Fruit fly (Drosophila melanogaster) whole organism, embryonic: ENCODE results near the gene CG10510.

Experiments used
- Abd-B ChIP-seq: fragments of 200-800 bp; sonication (Bioruptor generic); optimal IDR thresholded peaks from 2 replicates; lab custom pipeline; 2018; ENCODE audit warnings: missing biosample characterization, mild to moderate bottlenecking, missing genetic modification characterization, moderate library complexity
- Awh ChIP-seq: fragments of 200-800 bp; sonication (Bioruptor generic); IDR thresholded peaks from 2 replicates; pipeline ENCODE4, ENCODE4 v1.3.6; 2022; ENCODE audit warnings: missing biosample characterization, missing genetic modification characterization
- Bdp1 ChIP-seq: fragments of 200-800 bp; sonication (Bioruptor generic); optimal IDR thresholded peaks from 3 replicates; lab custom pipeline; 2016; ENCODE audit warnings: missing biosample characterization, missing genetic modification characterization
- CG10543 ChIP-seq: fragments of 200-800 bp; sonication (Bioruptor generic); optimal IDR thresholded peaks from 3 replicates; lab custom pipeline; 2017; ENCODE audit warnings: missing biosample characterization, mild to moderate bottlenecking, missing genetic modification characterization, moderate library complexity
- CG13424 ChIP-seq: fragments of 200-800 bp; sonication (Bioruptor generic); optimal IDR thresholded peaks from 2 replicates; lab custom pipeline; 2019; ENCODE audit warnings: missing biosample characterization, mild to moderate bottlenecking, missing genetic modification characterization, moderate library complexity
- CG13775 ChIP-seq: fragments of 200-800 bp; sonication (Bioruptor generic); optimal IDR thresholded peaks from 3 replicates; lab custom pipeline; 2017; ENCODE audit warnings: missing biosample characterization, mild to moderate bottlenecking, missing genetic modification characterization
- CG14050 ChIP-seq: fragments of 200-800 bp; sonication (Bioruptor generic); IDR thresholded peaks from 3 replicates; pipeline ENCODE4 v1.3.6; 2022; ENCODE audit warnings: missing biosample characterization, missing genetic modification characterization
- CG15011 ChIP-seq: fragments of 200-800 bp; sonication (Bioruptor generic); optimal IDR thresholded peaks from 3 replicates; lab custom pipeline; 2018; ENCODE audit warnings: missing biosample characterization, mild to moderate bottlenecking, missing genetic modification characterization
- CG15601 ChIP-seq: fragments of 200-800 bp; sonication (Bioruptor generic); optimal IDR thresholded peaks from 3 replicates; lab custom pipeline; 2019; ENCODE audit warnings: missing biosample characterization, mild to moderate bottlenecking, missing genetic modification characterization, moderate library complexity
- CG15696 ChIP-seq: fragments of 200-800 bp; sonication (Bioruptor generic); optimal IDR thresholded peaks from 2 replicates; lab custom pipeline; 2019; ENCODE audit warnings: missing biosample characterization, mild to moderate bottlenecking, missing genetic modification characterization, moderate library complexity
- CG1602 ChIP-seq: fragments of 200-800 bp; sonication (Bioruptor generic); optimal IDR thresholded peaks from 3 replicates; lab custom pipeline; 2016; ENCODE audit warnings: missing biosample characterization, missing genetic modification characterization
- CG17361 ChIP-seq: fragments of 200-800 bp; sonication (Bioruptor generic); IDR thresholded peaks from 3 replicates; pipeline ENCODE4 v1.3.6; 2022; ENCODE audit warnings: missing biosample characterization, missing genetic modification characterization
- CG18764 ChIP-seq: fragments of 200-800 bp; sonication (Bioruptor generic); optimal IDR thresholded peaks from 3 replicates; lab custom pipeline; 2016; ENCODE audit warnings: missing biosample characterization, missing genetic modification characterization
- CG30403 ChIP-seq: fragments of 200-800 bp; sonication (Bioruptor generic); optimal IDR thresholded peaks from 3 replicates; lab custom pipeline; 2016; ENCODE audit warnings: missing biosample characterization, missing genetic modification characterization
- CG31224 ChIP-seq: fragments of 200-800 bp; sonication (Bioruptor generic); IDR thresholded peaks from 2 replicates; pipeline ENCODE4 v1.3.6; 2022; ENCODE audit warnings: missing biosample characterization, missing genetic modification characterization
- CG3163 ChIP-seq: fragments of 200-800 bp; sonication (Bioruptor generic); optimal IDR thresholded peaks from 3 replicates; lab custom pipeline; 2016; ENCODE audit warnings: missing biosample characterization, missing genetic modification characterization
- CG3847 ChIP-seq: fragments of 200-800 bp; sonication (Bioruptor generic); IDR thresholded peaks from 2 replicates; pipeline ENCODE4 v1.3.6; 2022; ENCODE audit warnings: missing biosample characterization, missing genetic modification characterization
- CG4404 ChIP-seq: fragments of 200-800 bp; sonication (Bioruptor generic); IDR thresholded peaks from 2 replicates; pipeline ENCODE4 v1.3.6; 2022; ENCODE audit warnings: missing biosample characterization, missing genetic modification characterization
- CG5245 ChIP-seq: fragments of 200-800 bp; sonication (Bioruptor generic); optimal IDR thresholded peaks from 3 replicates; lab custom pipeline; 2016; ENCODE audit warnings: missing biosample characterization, missing genetic modification characterization
- CG6272 ChIP-seq: fragments of 200-800 bp; sonication (Bioruptor generic); IDR thresholded peaks from 2 replicates; pipeline ENCODE4 v1.3.6; 2022; ENCODE audit warnings: missing biosample characterization, missing genetic modification characterization
- CG7745 ChIP-seq: fragments of 200-800 bp; sonication (Bioruptor generic); optimal IDR thresholded peaks from 2 replicates; lab custom pipeline; 2018; ENCODE audit warnings: missing biosample characterization, mild to moderate bottlenecking, missing genetic modification characterization, moderate library complexity
- CG8281 ChIP-seq: fragments of 200-800 bp; sonication (Bioruptor generic); optimal IDR thresholded peaks from 2 replicates; lab custom pipeline; 2018; ENCODE audit warnings: missing biosample characterization, mild to moderate bottlenecking, missing genetic modification characterization, moderate library complexity
- CG8478 ChIP-seq: fragments of >200 bp; optimal IDR thresholded peaks from 2 replicates; lab custom pipeline; 2018
- CG9876 ChIP-seq: fragments of 200-800 bp; sonication (Bioruptor generic); optimal IDR thresholded peaks from 2 replicates; lab custom pipeline; 2016; ENCODE audit warnings: missing biosample characterization, missing genetic modification characterization
- CTCF ChIP-seq: fragments of 200-800 bp; sonication (Bioruptor generic); optimal IDR thresholded peaks from 2 replicates; lab custom pipeline; 2017; ENCODE audit warnings: missing biosample characterization, mild to moderate bottlenecking, missing genetic modification characterization, moderate library complexity
- Drgx ChIP-seq: fragments of 200-800 bp; sonication (Bioruptor generic); IDR thresholded peaks from 2 replicates; pipeline ENCODE4 v1.3.6; 2022; ENCODE audit warnings: missing biosample characterization, missing genetic modification characterization
- Gsc ChIP-seq: fragments of 200-800 bp; sonication (Bioruptor generic); IDR thresholded peaks from 2 replicates; pipeline ENCODE4 v1.3.6; 2022; ENCODE audit warnings: missing biosample characterization, missing genetic modification characterization
- HHEX ChIP-seq: fragments of 200-800 bp; sonication (Bioruptor generic); optimal IDR thresholded peaks from 3 replicates; lab custom pipeline; 2017; ENCODE audit warnings: missing biosample characterization, mild to moderate bottlenecking, missing genetic modification characterization, missing genetic modification reagents
- HLH54F ChIP-seq: fragments of 200-800 bp; sonication (Bioruptor generic); optimal IDR thresholded peaks from 3 replicates; lab custom pipeline; 2016; ENCODE audit warnings: missing biosample characterization, missing genetic modification characterization
- Lhr ChIP-seq: fragments of 200-800 bp; sonication (Bioruptor generic); optimal IDR thresholded peaks from 3 replicates; lab custom pipeline; 2017; ENCODE audit warnings: mild to moderate bottlenecking, missing biosample characterization, missing genetic modification reagents, missing genetic modification characterization
- Lim3 ChIP-seq: fragments of 200-800 bp; sonication (Bioruptor generic); IDR thresholded peaks from 2 replicates; pipeline ENCODE4 v1.3.6; 2022; ENCODE audit warnings: missing biosample characterization, missing genetic modification characterization
- Mrtf ChIP-seq: fragments of 200-800 bp; sonication (Bioruptor generic); IDR thresholded peaks from 3 replicates; pipeline ENCODE4 v1.3.6; 2022; ENCODE audit warnings: missing biosample characterization, missing genetic modification characterization
- Neu2 ChIP-seq: fragments of 200-800 bp; sonication (Bioruptor generic); optimal IDR thresholded peaks from 3 replicates; lab custom pipeline; 2016; ENCODE audit warnings: missing biosample characterization, missing genetic modification characterization, borderline replicate concordance
- PHDP ChIP-seq: fragments of 200-800 bp; sonication (Bioruptor generic); optimal IDR thresholded peaks from 3 replicates; lab custom pipeline; 2018; ENCODE audit warnings: missing biosample characterization, mild to moderate bottlenecking, missing genetic modification characterization, moderate library complexity
- Poxn ChIP-seq: fragments of 200-800 bp; sonication (Bioruptor generic); IDR thresholded peaks from 2 replicates; pipeline ENCODE4 v1.3.6; 2022; ENCODE audit warnings: missing biosample characterization, missing genetic modification characterization
- Sox100B ChIP-seq: fragments of 200-800 bp; sonication (Bioruptor generic); optimal IDR thresholded peaks from 3 replicates; lab custom pipeline; 2018; ENCODE audit warnings: missing biosample characterization, mild to moderate bottlenecking, missing genetic modification characterization
- Sry-δ ChIP-seq: fragments of 200-800 bp; sonication (Bioruptor generic); optimal IDR thresholded peaks from 2 replicates; lab custom pipeline; 2016; ENCODE audit warnings: missing biosample characterization, missing genetic modification characterization
- Usf ChIP-seq: fragments of 200-800 bp; sonication (Bioruptor generic); optimal IDR thresholded peaks from 2 replicates; lab custom pipeline; 2017; ENCODE audit warnings: missing genotype, missing biosample characterization, missing genetic modification characterization
- ab ChIP-seq: fragments of 200-800 bp; sonication (Bioruptor generic); optimal IDR thresholded peaks from 2 replicates; lab custom pipeline; 2016; ENCODE audit warnings: missing biosample characterization, missing genetic modification characterization
- da ChIP-seq: fragments of 200-800 bp; sonication (Bioruptor generic); optimal IDR thresholded peaks from 2 replicates; lab custom pipeline; 2016; ENCODE audit warnings: missing biosample characterization, missing genetic modification characterization
- dimm ChIP-seq: fragments of 200-800 bp; sonication (Bioruptor generic); IDR thresholded peaks from 2 replicates; pipeline ENCODE4 v1.3.6; 2022; ENCODE audit warnings: missing biosample characterization, missing genetic modification characterization
- eyg ChIP-seq: fragments of 200-800 bp; sonication (Bioruptor generic); optimal IDR thresholded peaks from 3 replicates; lab custom pipeline; 2016; ENCODE audit warnings: missing biosample characterization, missing genetic modification characterization
- gce ChIP-seq: fragments of 200-800 bp; sonication (Bioruptor generic); IDR thresholded peaks from 3 replicates; pipeline ENCODE4 v1.3.6; 2022; ENCODE audit warnings: missing biosample characterization, missing genetic modification characterization
- gcm2 ChIP-seq: fragments of 200-800 bp; sonication (Bioruptor generic); optimal IDR thresholded peaks from 2 replicates; lab custom pipeline; 2016; ENCODE audit warnings: missing biosample characterization, missing genetic modification characterization
- otp ChIP-seq: fragments of 200-800 bp; sonication (Bioruptor generic); IDR thresholded peaks from 3 replicates; pipeline ENCODE4, ENCODE4 v1.3.6; 2022; ENCODE audit warnings: missing biosample characterization, missing genetic modification characterization
- pho ChIP-seq: fragments of 200-800 bp; sonication (Bioruptor generic); optimal IDR thresholded peaks from 2 replicates; lab custom pipeline; 2016; ENCODE audit warnings: missing biosample characterization, missing genetic modification characterization
- row ChIP-seq: fragments of 200-800 bp; sonication (Bioruptor generic); IDR thresholded peaks from 3 replicates; pipeline ENCODE4 v1.3.6; 2022; ENCODE audit warnings: missing biosample characterization, missing genetic modification characterization
- sens ChIP-seq: fragments of 200-800 bp; sonication (Bioruptor generic); peaks from one replicate; lab custom pipeline; 2016; ENCODE audit warnings: missing biosample characterization, missing genetic modification characterization
- shn ChIP-seq: fragments of 200-800 bp; sonication (Bioruptor generic); optimal IDR thresholded peaks from 3 replicates; lab custom pipeline; 2016; ENCODE audit warnings: missing biosample characterization, missing genetic modification characterization
- sqz ChIP-seq: fragments of 200-800 bp; sonication (Bioruptor generic); optimal IDR thresholded peaks from 3 replicates; lab custom pipeline; 2018; ENCODE audit warnings: missing biosample characterization, mild to moderate bottlenecking, missing genetic modification characterization
- sug ChIP-seq: fragments of 200-800 bp; optimal IDR thresholded peaks from 2 replicates; lab custom pipeline; 2019; ENCODE audit warnings: missing biosample characterization, mild to moderate bottlenecking, missing genetic modification characterization, moderate library complexity
- unpg ChIP-seq: fragments of 200-800 bp; sonication (Bioruptor generic); optimal IDR thresholded peaks from 3 replicates; lab custom pipeline; 2018; ENCODE audit warnings: missing biosample characterization, mild to moderate bottlenecking, missing genetic modification characterization, moderate library complexity
- wdn ChIP-seq: fragments of 200-800 bp; sonication (Bioruptor generic); IDR thresholded peaks from 2 replicates; pipeline ENCODE4 v1.3.6; 2022; ENCODE audit warnings: missing biosample characterization, missing genetic modification characterization

Gene CG10510

DNA sequence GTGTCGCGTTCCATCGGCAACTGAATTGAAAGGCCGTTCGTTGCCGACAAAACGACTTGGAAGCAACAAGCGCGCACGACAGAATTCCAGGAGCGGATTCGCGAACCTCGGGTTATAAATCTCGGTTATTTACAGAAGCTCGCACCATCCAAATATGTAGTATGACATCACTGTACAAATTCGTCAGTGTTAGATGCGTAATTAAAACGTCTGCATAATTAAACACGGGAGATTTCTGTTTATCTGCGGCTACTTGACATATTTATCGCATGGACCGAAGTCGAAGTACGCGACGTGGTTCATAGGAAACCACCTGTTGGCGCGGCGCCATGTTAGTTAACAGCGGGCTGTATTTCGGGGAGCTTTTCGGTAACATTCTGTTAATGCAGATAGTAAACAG, 38.0 kb downstream of the CG10510 start, which contains the start of gene Ac78C (continued):
- TF ChIP-seq CG3163 (GFP tag; lab: Kevin White, UChicago) (peak; percentile 67), Usf (GFP tag; lab: Kevin White, UChicago) (peak; percentile 48), CG13424 (tag; lab: Kevin White, UChicago) (peak; percentile 87), row (GFP tag; lab: Robert Waterston, UW) (peak; percentile 86), CG8281 (tag; lab: Kevin White, UChicago) (peak; percentile 71), CTCF (GFP tag; lab: Kevin White, UChicago) (peak; percentile 47), gce (peak; percentile 83; the same call in 2 of the 3 replicates), da (GFP tag; lab: Kevin White, UChicago) (peak; percentile 51), Lhr (GFP tag; lab: Kevin White, UChicago) (peak; percentile 9), otp (GFP tag; lab: Robert Waterston, UW) (peak; percentile 65; the same call in 2 of the 3 replicates), CG17361 (GFP tag; lab: Robert Waterston, UW) (peak; percentile 57; the same call in 1 of the 3 replicates), wdn (peak; percentile 90), CG13775 (peak; percentile 51), Bdp1 (GFP tag; lab: Kevin White, UChicago) (peak; percentile 76), CG10543 (GFP tag; lab: Kevin White, UChicago) (peak; percentile 96), CG7745 (tag; lab: Kevin White, UChicago) (no peak), shn (GFP tag; lab: Kevin White, UChicago) (peak; percentile 78), dimm (GFP tag; lab: Robert Waterston, UW) (0 out of 2 replicates have a peak, but pooled peaks have one; percentile 36), sens (GFP tag; lab: Kevin White, UChicago) (peak; percentile 94), CG15011 (GFP tag; lab: Kevin White, UChicago) (peak; percentile 70), ab (GFP tag; lab: Kevin White, UChicago) (peak; percentile 64), PHDP (tag; lab: Kevin White, UChicago) (peak; percentile 86), Sox100B (GFP tag; lab: Kevin White, UChicago) (peak; percentile 62), eyg (peak; percentile 92), CG6272 (peak; percentile 73), CG5245 (peak; percentile 73), CG8478 (lab: Kevin White, UChicago) (no peak), gcm2 (peak; percentile 74), Drgx (GFP tag; lab: Robert Waterston, UW) (peak; percentile 90), CG14050 (GFP tag; lab: Robert Waterston, UW) (peak; percentile 81), unpg (GFP tag; lab: Kevin White, UChicago) (peak; percentile 89), Poxn (peak; percentile 77), Sry-δ (GFP tag; lab: Kevin White, UChicago) (peak; percentile 32), Gsc (GFP tag; lab: Robert Waterston, UW) (0 out of 2 replicates have a peak, but pooled peaks have one; percentile 32), Mrtf (GFP tag; lab: Robert Waterston, UW) (peak; percentile 87), HHEX (GFP tag; lab: Kevin White, UChicago) (peak; percentile 91), CG3847 (GFP tag; lab: Robert Waterston, UW) (peak; percentile 88), CG15696 (peak; percentile 49), HLH54F (GFP tag; lab: Kevin White, UChicago) (peak; percentile 90), CG31224 (peak; percentile 65), Neu2 (peak; percentile 7), CG4404 (peak; percentile 67; the same call in 1 of the 2 replicates), CG15601 (tag; lab: Kevin White, UChicago) (peak; percentile 99), Awh (GFP tag; lab: Robert Waterston, UW) (peak; percentile 84), CG9876 (GFP tag; lab: Kevin White, UChicago) (peak; percentile 67), CG30403 (GFP tag; lab: Kevin White, UChicago) (peak; percentile 68), sqz (GFP tag; lab: Kevin White, UChicago) (peak; percentile 22), Lim3 (GFP tag; lab: Robert Waterston, UW) (peak; percentile 26; the same call in 1 of the 2 replicates), Abd-B (GFP tag; lab: Kevin White, UChicago) (peak; percentile 79), sug (tag; lab: Kevin White, UChicago) (peak; percentile 92), pho (GFP tag; lab: Kevin White, UChicago) (peak; percentile 82), CG1602 (GFP tag; lab: Kevin White, UChicago) (peak; percentile 31), CG18764 (peak; percentile 76)
